Worm (Caenorhabditis elegans): ENCODE results near the gene Y6G8.16.

- TF ChIP-seq nhr-11 (tag; optimal IDR thresholded peaks at IDR 0.05) (no peak), ceh-20 (GFP tag; IDR thresholded peaks at IDR 0.05) (no peak), unc-62 (GFP tag; optimal IDR thresholded peaks at IDR 0.05 in 1 of 2) (no peak), unc-62 (tag; optimal IDR thresholded peaks at IDR 0.05) (no peak), Y48G9A.11 (GFP tag; IDR thresholded peaks at IDR 0.05) (no peak), zfp-2 (tag; optimal IDR thresholded peaks at IDR 0.05) (no peak), daf-16 (GFP tag; optimal IDR thresholded peaks at IDR 0.05) (no peak), daf-16 (tag; optimal IDR thresholded peaks at IDR 0.05) (no peak), nhr-25 (tag; optimal IDR thresholded peaks at IDR 0.05; ENCODE audit: borderline replicate concordance, insufficient read depth) (no peak), gei-8 (GFP tag; optimal IDR thresholded peaks at IDR 0.05) (no peak)
Measured at ce11 chrV:17624906-17625305, 18.8 kb downstream of the Y6G8.16 start, which contains the start of gene F57G4.11.
